Fruit fly (Drosophila melanogaster): Measurements from ENCODE around the gene FER.

FER gene

dm6 chr3R:9344791-9345208 is 49.5 kb downstream of the FER start (continued):
- TF ChIP-seq tna (GFP tag; IDR thresholded peaks at IDR 0.05; ENCODE audit: partially characterized antibody) (no peak), CG9932 (GFP tag; IDR thresholded peaks at IDR 0.05) (no peak), Taf1 (GFP tag; IDR thresholded peaks at IDR 0.05) (no peak), Awh (GFP tag; IDR thresholded peaks at IDR 0.05) (peak; percentile 53; the same call in 1 of the 2 replicates), Dll (GFP tag; IDR thresholded peaks at IDR 0.05; ENCODE audit: partially characterized antibody) (no peak), ranshi (GFP tag; IDR thresholded peaks at IDR 0.05) (peak; percentile 42; the same call in 1 of the 2 replicates), en (GFP tag; optimal IDR thresholded peaks at IDR 0.05) (no peak), repo (GFP tag; optimal IDR thresholded peaks at IDR 0.05) (no peak), CkIIα-i1 (GFP tag; IDR thresholded peaks at IDR 0.05) (no peak), phol (tag; optimal IDR thresholded peaks at IDR 0.05) (peak; percentile 45), CG14965 (GFP tag; optimal IDR thresholded peaks at IDR 0.05; ENCODE audit: borderline replicate concordance) (no peak), zfh1 (GFP tag; IDR thresholded peaks at IDR 0.05) (0 out of 3 replicates have a peak, but pooled peaks have one; percentile 45), vnd (GFP tag; IDR thresholded peaks at IDR 0.05; ENCODE audit: partially characterized antibody) (no peak), sens-2 (GFP tag; IDR thresholded peaks at IDR 0.05) (no peak), sob (GFP tag; IDR thresholded peaks at IDR 0.05) (no peak), Pdp1 (GFP tag; optimal IDR thresholded peaks at IDR 0.05) (peak in 1 of 2 experiments; percentile 82), CG2199 (GFP tag; IDR thresholded peaks at IDR 0.05) (no peak), CG14014 (GFP tag; IDR thresholded peaks at IDR 0.05) (no peak), Med (GFP tag) (peak; percentile 77), ac (GFP tag; optimal IDR thresholded peaks at IDR 0.05) (no peak), gsb-n (tag; optimal IDR thresholded peaks at IDR 0.05) (peak; percentile 25), CG8290 (GFP tag; optimal IDR thresholded peaks at IDR 0.05) (no peak), CG8290 (tag; optimal IDR thresholded peaks at IDR 0.05) (no peak), Spps (tag; optimal IDR thresholded peaks at IDR 0.05) (no peak), Six4 (GFP tag; optimal IDR thresholded peaks at IDR 0.05) (no peak), Dip2 (GFP tag; IDR thresholded peaks at IDR 0.05) (no peak), kni (GFP tag; optimal IDR thresholded peaks at IDR 0.05) (no peak), her (GFP tag; optimal IDR thresholded peaks at IDR 0.05) (no peak), tx (GFP tag; optimal IDR thresholded peaks at IDR 0.05) (peak; percentile 19), ken (GFP tag; IDR thresholded peaks at IDR 0.05) (0 out of 3 replicates have a peak, but pooled peaks have one; percentile 12), HLH54F (GFP tag; optimal IDR thresholded peaks at IDR 0.05) (peak; percentile 26), pita (GFP tag; optimal IDR thresholded peaks at IDR 0.05) (no peak), Gug (GFP tag; IDR thresholded peaks at IDR 0.05) (no peak), onecut (GFP tag; IDR thresholded peaks at IDR 0.05) (no peak), CG14710 (tag; optimal IDR thresholded peaks at IDR 0.05) (peak; percentile 20), sc (optimal IDR thresholded peaks at IDR 0.05) (no peak), sc (GFP tag; optimal IDR thresholded peaks at IDR 0.05) (no peak), maf-S (GFP tag; optimal IDR thresholded peaks at IDR 0.05) (no peak), CG4730 (GFP tag; IDR thresholded peaks at IDR 0.05) (no peak), CG2875 (GFP tag; optimal IDR thresholded peaks at IDR 0.05) (peak; percentile 30), CG9215 (GFP tag; IDR thresholded peaks at IDR 0.05) (no peak), Sox100B (GFP tag; optimal IDR thresholded peaks at IDR 0.05) (peak; percentile 64), dmrt99B (tag; optimal IDR thresholded peaks at IDR 0.05) (peak; percentile 71), ro (GFP tag; IDR thresholded peaks at IDR 0.05) (no peak), pnt (GFP tag; optimal IDR thresholded peaks at IDR 0.05) (no peak), HLHmδ (GFP tag; optimal IDR thresholded peaks at IDR 0.05) (no peak), lab (GFP tag; optimal IDR thresholded peaks at IDR 0.05) (peak; percentile 40), CG7928 (GFP tag; optimal IDR thresholded peaks at IDR 0.05) (no peak), CG13624 (GFP tag; optimal IDR thresholded peaks at IDR 0.05) (no peak), Hmr (GFP tag; optimal IDR thresholded peaks at IDR 0.05) (peak; percentile 22), tin (GFP tag; optimal IDR thresholded peaks at IDR 0.05) (no peak), grau (tag; optimal IDR thresholded peaks at IDR 0.05) (peak; percentile 23)

Measured in whole organism, embryonic.